Worm (Caenorhabditis elegans): ENCODE results near the gene T24C2.3.

DNA sequence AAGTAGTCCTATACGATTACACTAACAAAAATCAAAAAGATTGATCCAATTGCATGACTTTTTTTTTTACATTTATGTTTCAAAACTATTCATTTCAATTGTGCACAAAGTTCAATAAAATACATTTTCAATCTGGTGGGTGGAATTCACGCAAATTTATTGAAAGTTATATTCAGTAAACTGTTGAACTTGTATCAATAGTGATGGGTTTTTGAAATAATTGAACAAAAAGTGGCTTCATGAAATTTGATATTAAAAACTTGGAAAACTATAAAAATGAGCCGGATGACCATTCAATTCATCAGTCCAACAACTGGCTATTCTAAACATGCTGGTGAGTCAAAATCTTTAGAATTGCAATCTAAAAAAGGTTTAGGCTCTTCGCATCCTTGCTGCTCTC, 20.0 kb upstream of the T24C2.3 start, which contains the start of gene nspc-16:
- TF ChIP-seq unc-62 (GFP tag; optimal IDR thresholded peaks at IDR 0.05): no peak
- TF ChIP-seq ama-1 (optimal IDR thresholded peaks at IDR 0.05): no peak
- no peak for TF ChIP-seq pqm-1 (tag; optimal IDR thresholded peaks at IDR 0.05)
- TF ChIP-seq ceh-90 (tag; optimal IDR thresholded peaks at IDR 0.05): no peak
- TF ChIP-seq mab-9 (GFP tag; IDR thresholded peaks at IDR 0.05): no peak
- no peak for TF ChIP-seq skn-1 (tag; optimal IDR thresholded peaks at IDR 0.05)
- TF ChIP-seq lin-39 (tag; optimal IDR thresholded peaks at IDR 0.05): no peak
